Fruit fly (Drosophila melanogaster): ENCODE results near the gene Osi7.

DNA sequence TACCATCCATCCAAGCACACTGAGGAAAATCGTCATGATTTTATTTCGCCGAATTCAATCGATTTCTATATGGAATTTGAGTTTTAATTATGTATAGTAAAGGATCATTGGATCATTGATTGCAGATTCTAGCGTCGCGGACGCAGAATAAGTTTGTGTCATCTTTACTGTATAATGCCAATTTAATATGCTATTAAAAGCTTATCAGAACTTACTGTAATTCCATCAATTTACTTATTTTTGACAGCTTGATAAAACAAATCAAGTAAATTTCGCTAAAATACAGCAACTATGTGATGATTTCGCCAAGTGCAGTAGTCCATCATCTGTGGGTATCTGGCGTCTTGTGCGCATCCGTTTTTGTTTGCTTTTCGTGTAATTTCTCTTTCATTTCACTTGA lies 15.7 kb upstream of the Osi7 start:
- TF ChIP-seq CG8478 (optimal IDR thresholded peaks at IDR 0.05) (no peak), CTCF (optimal IDR thresholded peaks at IDR 0.05) (no peak)
